Fruit fly (Drosophila melanogaster) whole organism, embryonic: ENCODE results near the gene CG34462.

ENCODE experiments used
- Ada2b ChIP-seq: fragments of 200-800 bp; sonication (Bioruptor generic); IDR thresholded peaks from 2 replicates; pipeline ENCODE4 v1.3.6; 2022; ENCODE audit warnings: missing biosample characterization, missing genetic modification characterization
- Adf1 ChIP-seq: fragments of 200-800 bp; sonication (Bioruptor generic); IDR thresholded peaks from 2 replicates; pipeline ENCODE4 v1.3.6; 2022; ENCODE audit warnings: missing biosample characterization, missing genetic modification characterization
- Aef1 ChIP-seq: fragments of 200-800 bp; sonication (Bioruptor generic); IDR thresholded peaks from 3 replicates; pipeline ENCODE4 v1.3.6; 2022; ENCODE audit warnings: missing biosample characterization, missing genetic modification characterization
- Atf3 ChIP-seq: fragments of 200-800 bp; sonication (Bioruptor generic); optimal IDR thresholded peaks from 3 replicates; lab custom pipeline; 2016; ENCODE audit warnings: missing biosample characterization, missing genetic modification characterization
- B-H1 ChIP-seq: fragments of 200-800 bp; sonication (Bioruptor generic); IDR thresholded peaks from 3 replicates; pipeline ENCODE4 v1.3.6; 2022; ENCODE audit warnings: missing biosample characterization, missing genetic modification characterization
- CG10979 ChIP-seq: fragments of 200-800 bp; sonication (Bioruptor generic); optimal IDR thresholded peaks from 2 replicates; lab custom pipeline; 2018; ENCODE audit warnings: missing biosample characterization, mild to moderate bottlenecking, missing genetic modification characterization, moderate library complexity
- CG11398 ChIP-seq: fragments of 200-800 bp; sonication (Bioruptor generic); optimal IDR thresholded peaks from 2 replicates; lab custom pipeline; 2016; ENCODE audit warnings: missing biosample characterization, missing genetic modification characterization
- CG12299 ChIP-seq: fragments of 200-800 bp; sonication (Bioruptor generic); optimal IDR thresholded peaks from 2 replicates; lab custom pipeline; 2018; ENCODE audit warnings: missing biosample characterization, mild to moderate bottlenecking, missing genetic modification characterization
- CG18476 ChIP-seq: fragments of 200-800 bp; sonication (Bioruptor generic); optimal IDR thresholded peaks from 2 replicates; lab custom pipeline; 2016; ENCODE audit warnings: missing biosample characterization, mild to moderate bottlenecking, missing genetic modification characterization
- CG2875 ChIP-seq: fragments of 200-800 bp; sonication (Bioruptor generic); optimal IDR thresholded peaks from 2 replicates; lab custom pipeline; 2017; ENCODE audit warnings: missing biosample characterization, mild to moderate bottlenecking, missing genetic modification characterization, missing genetic modification reagents
- CG30403 ChIP-seq: fragments of 200-800 bp; sonication (Bioruptor generic); optimal IDR thresholded peaks from 3 replicates; lab custom pipeline; 2016; ENCODE audit warnings: missing biosample characterization, missing genetic modification characterization
- CG3407 ChIP-seq: fragments of 200-800 bp; sonication (Bioruptor generic); optimal IDR thresholded peaks from 2 replicates; lab custom pipeline; 2018; ENCODE audit warnings: missing biosample characterization, mild to moderate bottlenecking, missing genetic modification characterization
- CG3838 ChIP-seq: fragments of 200-800 bp; sonication (Bioruptor generic); optimal IDR thresholded peaks from 3 replicates; lab custom pipeline; 2016; ENCODE audit warnings: missing biosample characterization, missing genetic modification characterization
- CG5180 ChIP-seq: fragments of 200-800 bp; sonication (Bioruptor generic); optimal IDR thresholded peaks from 3 replicates; lab custom pipeline; 2017; ENCODE audit warnings: missing biosample characterization, missing genetic modification characterization, mild to moderate bottlenecking, moderate library complexity, missing genetic modification reagents
- CG6254 ChIP-seq: fragments of 200-800 bp; sonication (Bioruptor generic); optimal IDR thresholded peaks from 3 replicates; lab custom pipeline; 2017; ENCODE audit warnings: mild to moderate bottlenecking, missing biosample characterization, missing genetic modification reagents, missing genetic modification characterization
- CG8281 ChIP-seq: fragments of 200-800 bp; sonication (Bioruptor generic); optimal IDR thresholded peaks from 2 replicates; lab custom pipeline; 2018; ENCODE audit warnings: missing biosample characterization, mild to moderate bottlenecking, missing genetic modification characterization, moderate library complexity
- CG8290 ChIP-seq, 3 experiments: fragments of 200-800 bp; sonication (Bioruptor generic); optimal IDR thresholded peaks; 2 replicates each; lab custom pipeline; 2016 to 2019; ENCODE audit warnings: missing biosample characterization in 3 of 3, missing genetic modification characterization in 3 of 3, mild to moderate bottlenecking in 2 of 3, moderate library complexity in 1 of 3
- CG8478 ChIP-seq: fragments of >200 bp; optimal IDR thresholded peaks from 2 replicates; lab custom pipeline; 2018
- Chrac-16 ChIP-seq: fragments of 200-800 bp; sonication (Bioruptor generic); optimal IDR thresholded peaks from 3 replicates; lab custom pipeline; 2016; ENCODE audit warnings: missing biosample characterization, missing genetic modification characterization
- D19A ChIP-seq: fragments of 200-800 bp; optimal IDR thresholded peaks from 3 replicates; lab custom pipeline; 2019; ENCODE audit warnings: missing biosample characterization, mild to moderate bottlenecking, missing genetic modification characterization, moderate library complexity
- Doc3 ChIP-seq: fragments of 200-800 bp; sonication (Bioruptor generic); IDR thresholded peaks from 3 replicates; pipeline ENCODE4 v1.3.6; 2022; ENCODE audit warnings: missing biosample characterization, missing genetic modification characterization; ENCODE audit not compliant: partially characterized antibody
- HmgZ ChIP-seq: fragments of 200-800 bp; sonication (Bioruptor generic); optimal IDR thresholded peaks from 2 replicates; lab custom pipeline; 2018; ENCODE audit warnings: missing biosample characterization, mild to moderate bottlenecking, missing genetic modification characterization
- NC2β ChIP-seq: fragments of 200-800 bp; sonication (Bioruptor generic); optimal IDR thresholded peaks from 2 replicates; lab custom pipeline; 2016; ENCODE audit warnings: missing biosample characterization, missing genetic modification characterization
- Spps ChIP-seq: fragments of 200-800 bp; sonication (Bioruptor generic); optimal IDR thresholded peaks from 2 replicates; lab custom pipeline; 2018; ENCODE audit warnings: missing biosample characterization, mild to moderate bottlenecking, missing genetic modification characterization
- Taf1 ChIP-seq: fragments of 200-800 bp; sonication (Bioruptor generic); IDR thresholded peaks from 2 replicates; pipeline ENCODE4 v1.3.6; 2022; ENCODE audit warnings: missing biosample characterization, missing genetic modification characterization
- abd-A ChIP-seq: fragments of 200-800 bp; sonication (Bioruptor generic); optimal IDR thresholded peaks from 3 replicates; lab custom pipeline; 2019; ENCODE audit warnings: missing biosample characterization, mild to moderate bottlenecking, missing genetic modification characterization, moderate library complexity
- aop ChIP-seq: fragments of 200-800 bp; sonication (Bioruptor generic); IDR thresholded peaks from 2 replicates; pipeline ENCODE4 v1.3.6; 2022; ENCODE audit warnings: missing biosample characterization, missing genetic modification characterization
- ato ChIP-seq: fragments of 200-800 bp; sonication (Bioruptor generic); IDR thresholded peaks from 2 replicates; pipeline ENCODE4 v1.3.6; 2022; ENCODE audit warnings: missing biosample characterization, missing genetic modification characterization; ENCODE audit not compliant: partially characterized antibody
- emc ChIP-seq: fragments of 200-800 bp; sonication (Bioruptor generic); optimal IDR thresholded peaks from 2 replicates; lab custom pipeline; 2016; ENCODE audit warnings: missing biosample characterization, missing genetic modification characterization
- en ChIP-seq: fragments of 200-800 bp; sonication (Bioruptor generic); optimal IDR thresholded peaks from 2 replicates; lab custom pipeline; 2016; ENCODE audit warnings: missing biosample characterization, missing genetic modification characterization
- eve ChIP-seq, 2 experiments: fragments of >200 bp; optimal IDR thresholded peaks; 2 replicates each; lab custom pipeline; 2017; ENCODE audit warnings: missing biosample characterization in 2 of 2, missing genetic modification characterization in 2 of 2
- ewg ChIP-seq: fragments of 200-800 bp; sonication (Bioruptor generic); optimal IDR thresholded peaks from 3 replicates; lab custom pipeline; 2017; ENCODE audit warnings: mild to moderate bottlenecking, missing biosample characterization, missing genetic modification reagents, missing genetic modification characterization
- fru ChIP-seq: fragments of >200 bp; optimal IDR thresholded peaks from 2 replicates; lab custom pipeline; 2017
- gce ChIP-seq: fragments of 200-800 bp; sonication (Bioruptor generic); IDR thresholded peaks from 3 replicates; pipeline ENCODE4 v1.3.6; 2022; ENCODE audit warnings: missing biosample characterization, missing genetic modification characterization
- hbn ChIP-seq: fragments of 200-800 bp; sonication (Bioruptor generic); IDR thresholded peaks from 2 replicates; pipeline ENCODE4 v1.3.6; 2022; ENCODE audit warnings: missing biosample characterization, missing genetic modification characterization; ENCODE audit not compliant: partially characterized antibody
- her ChIP-seq: fragments of 200-800 bp; sonication (Bioruptor generic); optimal IDR thresholded peaks from 2 replicates; lab custom pipeline; 2016; ENCODE audit warnings: missing biosample characterization, missing genetic modification characterization
- ind ChIP-seq: fragments of 200-800 bp; sonication (Bioruptor generic); optimal IDR thresholded peaks from 3 replicates; lab custom pipeline; 2016; ENCODE audit warnings: missing biosample characterization, missing genetic modification characterization
- kah ChIP-seq: fragments of 200-800 bp; sonication (Bioruptor generic); optimal IDR thresholded peaks from 2 replicates; lab custom pipeline; 2018; ENCODE audit warnings: missing biosample characterization, mild to moderate bottlenecking, missing genetic modification characterization
- nerfin-1 ChIP-seq: fragments of 200-800 bp; sonication (Bioruptor generic); optimal IDR thresholded peaks from 3 replicates; lab custom pipeline; 2019; ENCODE audit warnings: missing biosample characterization, mild to moderate bottlenecking, missing genetic modification characterization, moderate library complexity
- nom ChIP-seq: fragments of 200-800 bp; sonication (Bioruptor generic); optimal IDR thresholded peaks from 2 replicates; lab custom pipeline; 2017; ENCODE audit warnings: missing biosample characterization, missing genetic modification characterization, mild to moderate bottlenecking, moderate library complexity, missing genetic modification reagents
- pho ChIP-seq: fragments of 200-800 bp; sonication (Bioruptor generic); optimal IDR thresholded peaks from 2 replicates; lab custom pipeline; 2016; ENCODE audit warnings: missing biosample characterization, missing genetic modification characterization
- pnt ChIP-seq: fragments of 200-800 bp; sonication (Bioruptor generic); optimal IDR thresholded peaks from 3 replicates; lab custom pipeline; 2016; ENCODE audit warnings: missing biosample characterization, missing genetic modification characterization
- rib ChIP-seq: fragments of 200-800 bp; sonication (Bioruptor generic); IDR thresholded peaks from 2 replicates; pipeline ENCODE4 v1.3.6; 2022; ENCODE audit warnings: missing biosample characterization, missing genetic modification characterization
- schlank ChIP-seq: fragments of 200-800 bp; sonication (Bioruptor generic); optimal IDR thresholded peaks from 2 replicates; lab custom pipeline; 2018; ENCODE audit warnings: missing biosample characterization, mild to moderate bottlenecking, missing genetic modification characterization
- sisA ChIP-seq: fragments of 200-800 bp; sonication (Bioruptor generic); IDR thresholded peaks from 2 replicates; pipeline ENCODE4 v1.3.6; 2022; ENCODE audit warnings: missing biosample characterization, missing genetic modification characterization
- slp2 ChIP-seq: fragments of 200-800 bp; sonication (Bioruptor generic); optimal IDR thresholded peaks from 2 replicates; lab custom pipeline; 2016; ENCODE audit warnings: missing biosample characterization, missing genetic modification characterization
- ttk ChIP-seq: fragments of 200-800 bp; sonication (Bioruptor generic); IDR thresholded peaks from 2 replicates; pipeline ENCODE4 v2.1.2; 2022; ENCODE audit warnings: missing biosample characterization, missing genetic modification characterization
- tup ChIP-seq: fragments of 200-800 bp; sonication (Bioruptor generic); optimal IDR thresholded peaks from 2 replicates; lab custom pipeline; 2016; ENCODE audit warnings: missing biosample characterization, mild to moderate bottlenecking, missing genetic modification characterization, moderate library complexity
- zfh1 ChIP-seq: fragments of 200-800 bp; sonication (Bioruptor generic); IDR thresholded peaks from 3 replicates; pipeline ENCODE4 v1.3.6; 2022; ENCODE audit warnings: missing biosample characterization, missing genetic modification characterization

The CG34462 gene

DNA sequence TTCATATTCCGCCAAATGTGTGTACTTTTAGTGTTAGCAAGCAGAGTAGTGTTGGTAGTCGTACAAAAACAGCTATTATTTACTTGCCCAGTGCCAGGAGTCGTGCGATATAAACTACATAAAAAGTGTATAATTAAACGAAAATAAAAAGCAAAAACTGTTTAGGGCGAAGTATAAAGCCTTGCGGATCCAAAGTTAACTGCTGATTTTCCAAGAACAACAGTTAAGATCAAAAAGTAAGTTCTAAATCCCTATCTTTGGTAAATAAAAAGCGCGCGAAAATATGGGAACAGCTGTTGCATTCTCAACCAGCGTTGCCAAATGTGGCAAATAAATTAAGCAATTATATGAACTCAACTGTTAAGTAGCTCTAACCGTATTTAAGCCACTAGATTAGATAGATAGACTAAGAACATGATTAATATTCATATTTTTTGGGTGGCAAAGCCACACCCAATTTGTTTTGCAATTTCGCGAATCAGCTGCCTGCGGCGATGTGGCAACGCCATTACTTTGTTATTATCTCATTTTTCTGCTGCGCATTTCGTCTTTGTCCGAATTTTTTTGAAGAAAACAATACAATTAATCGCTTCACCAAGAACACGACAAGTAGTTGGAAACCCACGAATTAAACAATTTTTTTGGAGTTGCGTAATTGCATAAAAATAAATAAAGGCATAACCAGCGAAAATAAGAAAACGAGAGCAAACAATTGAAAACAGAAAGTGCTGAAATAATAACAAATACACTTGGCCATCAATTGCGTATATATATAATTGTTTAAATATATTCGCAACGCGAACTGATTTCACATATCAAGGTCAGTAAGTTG, 12.1 kb downstream of the CG34462 start, which contains the start of the genes Prim1 and CG7083 (continued):
- TF ChIP-seq D19A (tag; lab: Kevin White, UChicago), result no peak
- TF ChIP-seq sisA, result 0 out of 2 replicates have a peak, but pooled peaks have one; percentile 22
- no peak for TF ChIP-seq CG5180 (GFP tag; lab: Kevin White, UChicago)
- 0 out of 2 replicates have a peak, but pooled peaks have one; percentile 19 for TF ChIP-seq ttk (GFP tag; lab: Robert Waterston, UW)
- TF ChIP-seq hbn (GFP tag; lab: Robert Waterston, UW), result no peak
- no peak for TF ChIP-seq eve (GFP tag; optimal IDR thresholded peaks at IDR 0.05; lab: Kevin White, UChicago)
- TF ChIP-seq gce (GFP tag; lab: Robert Waterston, UW), result no peak
- TF ChIP-seq CG6254 (GFP tag; lab: Kevin White, UChicago), result no peak
- no peak for TF ChIP-seq abd-A
- peak; percentile 34; the same call in 1 of the 3 replicates for TF ChIP-seq Doc3
- peak; percentile 33 for TF ChIP-seq pnt (GFP tag; lab: Kevin White, UChicago)
- peak; percentile 46 for TF ChIP-seq NC2β (GFP tag; lab: Kevin White, UChicago)
- TF ChIP-seq Ada2b, result peak; percentile 48; the same call in 1 of the 2 replicates
- TF ChIP-seq ind (GFP tag; lab: Kevin White, UChicago), result peak; percentile 53
- no peak for TF ChIP-seq schlank (tag; lab: Kevin White, UChicago)
- TF ChIP-seq CG10979 (tag; lab: Kevin White, UChicago), result peak; percentile 50
- TF ChIP-seq Adf1, result no peak
- no peak for TF ChIP-seq ato (GFP tag; lab: Robert Waterston, UW)
- TF ChIP-seq emc (GFP tag; lab: Kevin White, UChicago), result peak; percentile 6
- peak; percentile 55 for TF ChIP-seq Chrac-16 (GFP tag; lab: Kevin White, UChicago)
- TF ChIP-seq Aef1 (GFP tag; lab: Robert Waterston, UW), result peak; percentile 22; the same call in 1 of the 3 replicates
- TF ChIP-seq CG12299 (tag; lab: Kevin White, UChicago), result peak; percentile 51
- TF ChIP-seq CG8290 (GFP tag; optimal IDR thresholded peaks at IDR 0.05; lab: Kevin White, UChicago), result peak; percentile 47
- peak; percentile 36 to 72 for TF ChIP-seq CG8290 (tag; optimal IDR thresholded peaks at IDR 0.05; lab: Kevin White, UChicago)
- TF ChIP-seq CG8281 (tag; lab: Kevin White, UChicago), result no peak
- no peak for TF ChIP-seq Spps (tag; lab: Kevin White, UChicago)
- no peak for TF ChIP-seq CG8478 (lab: Kevin White, UChicago)
- no peak for TF ChIP-seq B-H1 (GFP tag; lab: Robert Waterston, UW)
- peak; percentile 71 for TF ChIP-seq pho (GFP tag; lab: Kevin White, UChicago)
- TF ChIP-seq kah (GFP tag; lab: Kevin White, UChicago), result no peak
- peak; percentile 54 for TF ChIP-seq ewg (GFP tag; lab: Kevin White, UChicago)
- TF ChIP-seq CG3407 (GFP tag; lab: Kevin White, UChicago), result no peak
- peak; percentile 64 for TF ChIP-seq HmgZ
- TF ChIP-seq zfh1 (GFP tag; lab: Robert Waterston, UW), result peak; percentile 63; the same call in 1 of the 3 replicates
- peak; percentile 32 for TF ChIP-seq en
- TF ChIP-seq CG30403, result peak; percentile 68
- TF ChIP-seq aop (GFP tag; lab: Robert Waterston, UW), result no peak
- TF ChIP-seq tup, result peak; percentile 24
- TF ChIP-seq fru, result no peak
- TF ChIP-seq her (GFP tag; lab: Kevin White, UChicago), result peak; percentile 61
- TF ChIP-seq Atf3 (GFP tag; lab: Kevin White, UChicago), result peak; percentile 1
- peak; percentile 27 for TF ChIP-seq CG18476 (GFP tag; lab: Kevin White, UChicago)
- TF ChIP-seq nerfin-1, result peak; percentile 46
- no peak for TF ChIP-seq CG3838 (GFP tag; lab: Kevin White, UChicago)
- TF ChIP-seq slp2 (GFP tag; lab: Kevin White, UChicago), result peak; percentile 55
- TF ChIP-seq CG2875 (GFP tag; lab: Kevin White, UChicago), result no peak
- peak; percentile 11 for TF ChIP-seq CG11398 (GFP tag; lab: Kevin White, UChicago)
- TF ChIP-seq rib (GFP tag; lab: Robert Waterston, UW), result peak; percentile 89
- TF ChIP-seq Taf1 (GFP tag; lab: Robert Waterston, UW), result no peak
- peak; percentile 39 for TF ChIP-seq nom
